Worm (Caenorhabditis elegans) whole organism, early embryonic: ENCODE data around the gene sars-1.

Source experiments
- B0310.2 ChIP-seq: sonication (generic microtip); optimal IDR thresholded peaks from 2 replicates; lab custom pipeline; 2016; ENCODE audit warnings: mild to moderate bottlenecking, missing genetic modification characterization, missing compliant biosample characterization
- ama-1 ChIP-seq: fragments of 150-350 bp; optimal IDR thresholded peaks from 2 replicates; lab custom pipeline; 2014
- ceh-13 ChIP-seq: fragments of 200-800 bp; sonication (Bioruptor generic); optimal IDR thresholded peaks from 2 replicates; lab custom pipeline; 2018; ENCODE audit warnings: mild to moderate bottlenecking, missing genetic modification characterization, missing compliant biosample characterization
- ceh-36 ChIP-seq: sonication (generic microtip); optimal IDR thresholded peaks from 2 replicates; lab custom pipeline; 2016; ENCODE audit warnings: missing genetic modification characterization, inconsistent platforms, missing compliant biosample characterization
- ets-7 ChIP-seq: sonication (generic microtip); optimal IDR thresholded peaks from 2 replicates; lab custom pipeline; 2016; ENCODE audit warnings: missing genotype, missing genetic modification characterization, missing compliant biosample characterization
- flt-1 ChIP-seq: fragments of 200-800 bp; sonication (Bioruptor generic); IDR thresholded peaks from 2 replicates; pipeline ENCODE4 v1.3.6; 2022; ENCODE audit warnings: missing genetic modification characterization, missing compliant biosample characterization
- hnd-1 ChIP-seq: sonication (generic microtip); optimal IDR thresholded peaks from 2 replicates; lab custom pipeline; 2016; ENCODE audit warnings: missing genetic modification characterization, missing compliant biosample characterization
- pes-1 ChIP-seq: fragments of 200-800 bp; sonication (Bioruptor generic); IDR thresholded peaks from 2 replicates; pipeline ENCODE4 v1.3.6; 2022; ENCODE audit warnings: missing genetic modification reagents, missing genetic modification characterization, missing compliant biosample characterization
- tbx-37 ChIP-seq: fragments of 200-800 bp; sonication (Bioruptor generic); conservative IDR thresholded peaks from 2 replicates; pipeline ENCODE4 v1.3.6; 2022; ENCODE audit warnings: missing genetic modification reagents, missing genetic modification characterization, missing compliant biosample characterization
- tra-4 ChIP-seq: sonication (generic microtip); optimal IDR thresholded peaks from 2 replicates; lab custom pipeline; 2017; ENCODE audit warnings: missing genetic modification characterization, missing compliant biosample characterization

DNA sequence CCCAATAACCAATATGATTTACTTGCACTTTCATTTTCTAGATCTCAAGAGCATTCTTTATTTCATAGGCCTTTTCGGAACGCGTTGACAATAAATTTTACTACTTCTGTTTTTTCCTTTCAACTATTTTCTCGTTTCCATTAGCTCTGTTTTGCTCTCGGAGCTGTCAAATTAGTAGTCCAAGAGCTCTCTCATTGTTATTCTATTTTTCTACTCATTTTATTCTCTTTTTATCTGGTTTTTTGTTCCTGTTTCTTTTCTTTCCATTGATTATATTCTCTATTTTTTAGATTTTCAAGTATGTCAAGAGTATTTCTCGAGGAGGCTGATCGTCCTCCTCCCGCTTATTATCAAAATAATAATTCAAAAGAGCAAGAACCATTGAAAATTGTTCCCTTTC lies 43.6 kb downstream of the sars-1 start, which contains the start of gene T04B2.3:
- TF ChIP-seq ama-1 (no peak), hnd-1 (no peak), tbx-37 (GFP tag; lab: Robert Waterston, UW) (no peak), pes-1 (GFP tag; lab: Robert Waterston, UW) (no peak), ets-7 (no peak), tra-4 (tag; lab: Kevin White, UChicago) (no peak), ceh-13 (no peak), B0310.2 (tag; lab: Kevin White, UChicago) (no peak), flt-1 (GFP tag; lab: Robert Waterston, UW) (no peak), ceh-36 (no peak)
